Fruit fly (Drosophila melanogaster) S2 (cell line): ENCODE data around the gene cpb.

Experiments
- CG8478 ChIP-seq: fragments of >200 bp; optimal IDR thresholded peaks from 2 replicates; lab custom pipeline; 2018
- CTCF ChIP-seq, 2 experiments: fragments of >200 bp; optimal IDR thresholded peaks; 2 replicates each; lab custom pipeline; 2018

- TF ChIP-seq CTCF (optimal IDR thresholded peaks at IDR 0.05; lab: Kevin White, UChicago): no peak
- no peak for TF ChIP-seq CG8478 (lab: Kevin White, UChicago)
Observed at dm6 chr2L:1720846-1721506, 16.3 kb downstream of the cpb start.
